Fruit fly (Drosophila melanogaster): ENCODE measurements around the gene CG11658.

The CG11658 gene

DNA sequence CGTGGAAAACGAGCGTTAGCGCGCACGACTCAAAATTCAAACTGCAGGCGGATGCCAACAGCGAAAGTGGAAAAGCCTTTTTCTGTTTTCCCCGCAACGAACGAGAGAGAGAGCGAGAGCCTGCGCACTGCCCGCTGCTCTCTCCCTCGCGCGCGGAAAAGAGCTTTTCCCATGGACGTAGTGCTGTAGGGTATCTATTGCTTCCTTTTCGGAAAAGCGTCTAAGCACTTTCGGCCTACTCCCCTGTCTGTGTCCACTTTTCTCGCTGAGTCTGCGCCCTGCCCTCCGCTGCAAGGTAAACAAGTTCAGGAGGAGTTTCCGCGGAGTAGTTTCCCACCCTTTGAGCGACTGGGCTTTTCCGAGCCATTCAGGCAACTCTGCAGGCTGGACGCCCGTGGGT, 28.1 kb downstream of the CG11658 start, which contains the start of gene CG32085 (continued):
- TF ChIP-seq Mrtf (GFP tag; IDR thresholded peaks at IDR 0.05) (peak; percentile 79), Opbp (GFP tag; IDR thresholded peaks at IDR 0.05; ENCODE audit: partially characterized antibody) (no peak), MESR4 (GFP tag; optimal IDR thresholded peaks at IDR 0.05) (no peak), CG4282 (GFP tag; optimal IDR thresholded peaks at IDR 0.05) (no peak), B-H1 (GFP tag; IDR thresholded peaks at IDR 0.05) (peak; percentile 49; the same call in 2 of the 3 replicates), CrebB (tag; optimal IDR thresholded peaks at IDR 0.05) (no peak), btn (GFP tag; optimal IDR thresholded peaks at IDR 0.05) (no peak), CG33557 (GFP tag; optimal IDR thresholded peaks at IDR 0.05) (no peak), CG6813 (GFP tag; optimal IDR thresholded peaks at IDR 0.05) (peak; percentile 50), Fer2 (tag; optimal IDR thresholded peaks at IDR 0.05) (peak; percentile 4), CG9932 (GFP tag; IDR thresholded peaks at IDR 0.05) (peak; percentile 84), cg (GFP tag; optimal IDR thresholded peaks at IDR 0.05) (no peak), CG9215 (GFP tag; IDR thresholded peaks at IDR 0.05) (peak; percentile 48), CG17612 (GFP tag; IDR thresholded peaks at IDR 0.05) (0 out of 2 replicates have a peak, but pooled peaks have one; percentile 43), CG6272 (GFP tag; IDR thresholded peaks at IDR 0.05) (peak; percentile 60; the same call in 1 of the 2 replicates), NC2β (GFP tag; optimal IDR thresholded peaks at IDR 0.05) (peak; percentile 21), sd (tag; optimal IDR thresholded peaks at IDR 0.05) (peak; percentile 9), Stat92E (GFP tag; optimal IDR thresholded peaks at IDR 0.05) (no peak), Eip74EF (GFP tag; optimal IDR thresholded peaks at IDR 0.05) (no peak), tna (GFP tag; IDR thresholded peaks at IDR 0.05; ENCODE audit: partially characterized antibody) (no peak), sob (GFP tag; IDR thresholded peaks at IDR 0.05) (peak; percentile 80), CG2116 (GFP tag; optimal IDR thresholded peaks at IDR 0.05) (no peak), jing (GFP tag; optimal IDR thresholded peaks at IDR 0.05) (no peak), CG17359 (tag; optimal IDR thresholded peaks at IDR 0.05) (peak; percentile 54), NfI (GFP tag; optimal IDR thresholded peaks at IDR 0.05) (peak; percentile 45), gcm2 (GFP tag; optimal IDR thresholded peaks at IDR 0.05) (peak; percentile 5), onecut (GFP tag; IDR thresholded peaks at IDR 0.05) (peak; percentile 69), sug (tag; optimal IDR thresholded peaks at IDR 0.05) (peak; percentile 5), CG14441 (GFP tag; IDR thresholded peaks at IDR 0.05) (peak; percentile 69), CG14860 (GFP tag; IDR thresholded peaks at IDR 0.05; ENCODE audit: partially characterized antibody) (no peak), crc (GFP tag; optimal IDR thresholded peaks at IDR 0.05) (peak; percentile 42), CG14014 (GFP tag; IDR thresholded peaks at IDR 0.05) (peak; percentile 70), Dad (GFP tag; optimal IDR thresholded peaks at IDR 0.05) (peak; percentile 21), grn (GFP tag; optimal IDR thresholded peaks at IDR 0.05) (no peak), cwo (GFP tag; optimal IDR thresholded peaks at IDR 0.05) (peak; percentile 64), CG16815 (GFP tag; optimal IDR thresholded peaks at IDR 0.05) (peak; percentile 8), CG42726 (GFP tag; IDR thresholded peaks at IDR 0.05; ENCODE audit: partially characterized antibody) (no peak), CG6791 (GFP tag; IDR thresholded peaks at IDR 0.05; ENCODE audit: partially characterized antibody) (no peak), CG10321 (GFP tag; IDR thresholded peaks at IDR 0.05) (no peak), Dip2 (GFP tag; IDR thresholded peaks at IDR 0.05) (no peak), eyg (GFP tag; optimal IDR thresholded peaks at IDR 0.05) (peak; percentile 53), toy (GFP tag; IDR thresholded peaks at IDR 0.05) (peak; percentile 55; the same call in 1 of the 2 replicates), CG1647 (GFP tag; optimal IDR thresholded peaks at IDR 0.05) (peak; percentile 4), CG12659 (GFP tag; optimal IDR thresholded peaks at IDR 0.05) (peak; percentile 38), nerfin-2 (GFP tag; IDR thresholded peaks at IDR 0.05; ENCODE audit: partially characterized antibody) (no peak), unpg (GFP tag; optimal IDR thresholded peaks at IDR 0.05) (peak; percentile 35), MBD-R2 (GFP tag; IDR thresholded peaks at IDR 0.05) (peak; percentile 53; the same call in 1 of the 2 replicates), gsb (GFP tag; IDR thresholded peaks at IDR 0.05) (0 out of 2 replicates have a peak, but pooled peaks have one; percentile 49), CG18476 (GFP tag; optimal IDR thresholded peaks at IDR 0.05) (no peak), CG14965 (GFP tag; optimal IDR thresholded peaks at IDR 0.05; ENCODE audit: borderline replicate concordance) (no peak)

All from whole organism, embryonic.